Worm (Caenorhabditis elegans) whole organism, L4 larva: ENCODE results near the gene F13C5.5.

Experiments
- ZK337.2 ChIP-seq: fragments of 200-800 bp; sonication (Bioruptor generic); IDR thresholded peaks from 2 replicates; pipeline ENCODE4 v1.3.6; 2022; ENCODE audit warnings: missing genetic modification reagents, missing genetic modification characterization, missing compliant biosample characterization
- ZK546.5 ChIP-seq, 2 experiments: sonication (generic microtip); optimal IDR thresholded peaks; 2 replicates each; lab custom pipeline; 2017; ENCODE audit warnings: missing biosample characterization in 2 of 2, missing genetic modification characterization in 2 of 2
- ceh-28 ChIP-seq: fragments of 150-350 bp; optimal IDR thresholded peaks from 2 replicates; lab custom pipeline; 2014; ENCODE audit warnings: missing biosample characterization, missing genetic modification reagents, missing genetic modification characterization
- lin-1 ChIP-seq: fragments of 200-800 bp; sonication (Bioruptor generic); IDR thresholded peaks from 2 replicates; pipeline ENCODE4 v1.3.6; 2022; ENCODE audit warnings: missing genetic modification reagents, missing genetic modification characterization, missing compliant biosample characterization
- unc-130 ChIP-seq: sonication (generic microtip); optimal IDR thresholded peaks from 2 replicates; lab custom pipeline; 2016; ENCODE audit warnings: missing genetic modification reagents, missing genetic modification characterization, missing compliant biosample characterization

ce11 chrX:654804-655203, 46.5 kb upstream of the F13C5.5 start, which contains the start of gene ifc-2:
- TF ChIP-seq lin-1 (GFP tag; lab: Robert Waterston, UW) (no peak), unc-130 (GFP tag; lab: Kevin White, UChicago) (no peak), ZK337.2 (no peak), ZK546.5 (tag; optimal IDR thresholded peaks at IDR 0.05; lab: Kevin White, UChicago) (no peak), ceh-28 (no peak)
